Worm (Caenorhabditis elegans) whole organism, L4/young adult: ENCODE results near the gene C06E4.3.

Source experiments
- W03F9.2 ChIP-seq: fragments of 150-350 bp; optimal IDR thresholded peaks from 2 replicates; lab custom pipeline; 2014; ENCODE audit warnings: missing biosample characterization, missing genetic modification characterization
- dao-5 ChIP-seq: sonication (generic microtip); optimal IDR thresholded peaks from 2 replicates; lab custom pipeline; 2016; ENCODE audit warnings: missing genotype, missing genetic modification characterization, moderate library complexity, missing compliant biosample characterization
- him-1 ChIP-seq: sonication (generic microtip); optimal IDR thresholded peaks from 2 replicates; lab custom pipeline; 2016; ENCODE audit warnings: missing genotype, missing genetic modification reagents, missing genetic modification characterization, missing compliant biosample characterization

ce11 chrIV:7309678-7310077, 49.0 kb downstream of the C06E4.3 start:
- TF ChIP-seq dao-5 (no peak), him-1 (tag; lab: Kevin White, UChicago) (no peak), W03F9.2 (tag; lab: Kevin White, UChicago) (no peak)
